Fruit fly (Drosophila melanogaster) whole organism, pupa: ENCODE results near the gene Sac1.
"Not testable (repeated sequence)": the region's sequence is repeated elsewhere in the genome, so short reads cannot be mapped to it uniquely, and the experiment has no call there.

Experiments used
- CG10348 ChIP-seq: fragments of 200-800 bp; sonication (Bioruptor generic); IDR thresholded peaks from 2 replicates; pipeline ENCODE4 v1.3.6; 2022; ENCODE audit warnings: missing biosample characterization, missing genetic modification characterization
- CG12605 ChIP-seq: fragments of 200-800 bp; sonication (Bioruptor generic); IDR thresholded peaks from 2 replicates; pipeline ENCODE4 v1.3.6; 2022; ENCODE audit warnings: missing biosample characterization, missing genetic modification characterization
- CG13204 ChIP-seq: fragments of 200-800 bp; sonication (Bioruptor generic); optimal IDR thresholded peaks from 2 replicates; lab custom pipeline; 2018; ENCODE audit warnings: missing biosample characterization, mild to moderate bottlenecking, missing genetic modification characterization, moderate library complexity
- CG14655 ChIP-seq: fragments of 200-800 bp; sonication (Bioruptor generic); optimal IDR thresholded peaks from 3 replicates; lab custom pipeline; 2017; ENCODE audit warnings: mild to moderate bottlenecking, missing biosample characterization, missing genetic modification reagents, missing genetic modification characterization
- CG15710 ChIP-seq: fragments of 200-800 bp; sonication (Bioruptor generic); optimal IDR thresholded peaks from 2 replicates; lab custom pipeline; 2018; ENCODE audit warnings: missing biosample characterization, mild to moderate bottlenecking, missing genetic modification characterization, moderate library complexity
- CG17806 ChIP-seq: fragments of 200-800 bp; sonication (Bioruptor generic); optimal IDR thresholded peaks from 2 replicates; lab custom pipeline; 2018; ENCODE audit warnings: missing biosample characterization, mild to moderate bottlenecking, missing genetic modification characterization, moderate library complexity
- CG32121 ChIP-seq: fragments of 200-800 bp; sonication (Bioruptor generic); IDR thresholded peaks from 2 replicates; pipeline ENCODE4 v1.3.6; 2022; ENCODE audit warnings: missing biosample characterization, missing genetic modification characterization
- CG34367 ChIP-seq: fragments of 200-800 bp; sonication (Bioruptor generic); optimal IDR thresholded peaks from 2 replicates; lab custom pipeline; 2018; ENCODE audit warnings: missing biosample characterization, mild to moderate bottlenecking, missing genetic modification characterization
- CG4496 ChIP-seq: fragments of 200-800 bp; sonication (Bioruptor generic); IDR thresholded peaks from 3 replicates; pipeline ENCODE4 v1.3.6; 2022; ENCODE audit warnings: missing biosample characterization, missing genetic modification characterization
- CG8159 ChIP-seq: fragments of 200-800 bp; sonication (Bioruptor generic); optimal IDR thresholded peaks from 3 replicates; lab custom pipeline; 2018; ENCODE audit warnings: missing biosample characterization, mild to moderate bottlenecking, missing genetic modification characterization, moderate library complexity
- CG8301 ChIP-seq: fragments of 200-800 bp; sonication (Bioruptor generic); optimal IDR thresholded peaks from 2 replicates; lab custom pipeline; 2018; ENCODE audit warnings: missing biosample characterization, mild to moderate bottlenecking, missing genetic modification characterization
- CG9948 ChIP-seq: fragments of 200-800 bp; sonication (Bioruptor generic); optimal IDR thresholded peaks from 2 replicates; lab custom pipeline; 2018; ENCODE audit warnings: missing biosample characterization, mild to moderate bottlenecking, missing genetic modification characterization, moderate library complexity
- D1 ChIP-seq: fragments of 200-800 bp; sonication (Bioruptor generic); optimal IDR thresholded peaks from 2 replicates; lab custom pipeline; 2018; ENCODE audit warnings: missing biosample characterization, mild to moderate bottlenecking, missing genetic modification characterization, moderate library complexity
- EcR ChIP-seq: fragments of 200-800 bp; sonication (Bioruptor generic); optimal IDR thresholded peaks from 3 replicates; lab custom pipeline; 2019; ENCODE audit warnings: missing biosample characterization, missing genetic modification characterization, mild to moderate bottlenecking, moderate library complexity, missing genetic modification reagents
- Ets98B ChIP-seq: fragments of 200-800 bp; sonication (Bioruptor generic); IDR thresholded peaks from 2 replicates; pipeline ENCODE4 v1.3.6; 2022; ENCODE audit warnings: missing biosample characterization, missing genetic modification characterization
- Pif1A ChIP-seq: fragments of 200-800 bp; sonication (Bioruptor generic); optimal IDR thresholded peaks from 3 replicates; lab custom pipeline; 2016; ENCODE audit warnings: missing biosample characterization, missing genetic modification characterization
- Pif1B ChIP-seq: fragments of 200-800 bp; sonication (Bioruptor generic); optimal IDR thresholded peaks from 3 replicates; lab custom pipeline; 2016; ENCODE audit warnings: missing biosample characterization, missing genetic modification characterization
- Snoo ChIP-seq: fragments of 200-800 bp; sonication (Bioruptor generic); optimal IDR thresholded peaks from 3 replicates; lab custom pipeline; 2017; ENCODE audit warnings: missing biosample characterization, mild to moderate bottlenecking, missing genetic modification characterization, inconsistent platforms
- fd96Ca ChIP-seq: fragments of 200-800 bp; sonication (Bioruptor generic); IDR thresholded peaks from 3 replicates; pipeline ENCODE4 v1.3.6; 2022; ENCODE audit warnings: missing biosample characterization, missing genetic modification characterization
- gl ChIP-seq: fragments of 200-800 bp; sonication (Bioruptor generic); optimal IDR thresholded peaks from 2 replicates; lab custom pipeline; 2018; ENCODE audit warnings: missing biosample characterization, mild to moderate bottlenecking, missing genetic modification characterization
- rn ChIP-seq: fragments of 200-800 bp; sonication (Bioruptor generic); IDR thresholded peaks from 2 replicates; pipeline ENCODE4 v1.3.6; 2022; ENCODE audit warnings: missing biosample characterization, missing genetic modification characterization

The Sac1 gene

dm6 chr3L:1218596-1218995 lies 29.0 kb upstream of the Sac1 start, which contains the start of gene LysP:
Gene LysP (minus strand): TSS chr3L:1218696.
- TF ChIP-seq CG9948 (tag; lab: Kevin White, UChicago) (no peak), CG13204 (GFP tag; lab: Kevin White, UChicago) (no peak), CG4496 (0 out of 3 replicates have a peak, but pooled peaks have one; percentile 19), EcR (GFP tag; lab: Kevin White, UChicago) (no peak)
- TF ChIP-seq, all 21 proteins: peak for 1

- no peak for TF ChIP-seq CG17806
- TF ChIP-seq, all 21 proteins: peak for 0
These were observed 20.3 kb upstream of the Sac1 start, which contains the start of gene LysS for dm6 chr3L:1227303-1227797. Gene LysS (plus strand): TSS chr3L:1227747.

- no peak for TF ChIP-seq CG13204 (GFP tag; lab: Kevin White, UChicago)
- TF ChIP-seq gl (tag; lab: Kevin White, UChicago) = no peak
- TF ChIP-seq Pif1B (GFP tag; lab: Kevin White, UChicago) = no peak
- no peak for TF ChIP-seq CG4496
- no peak for TF ChIP-seq EcR (GFP tag; lab: Kevin White, UChicago)
- TF ChIP-seq CG15710 = no peak
- TF ChIP-seq CG9948 (tag; lab: Kevin White, UChicago) = no peak
- no peak for TF ChIP-seq CG10348 (GFP tag; lab: Robert Waterston, UW)
- no peak for TF ChIP-seq Pif1A (GFP tag; lab: Kevin White, UChicago)
- no peak for TF ChIP-seq CG17806
- no peak for TF ChIP-seq CG34367 (tag; lab: Kevin White, UChicago)
- no peak for TF ChIP-seq CG14655 (GFP tag; lab: Kevin White, UChicago)
- TF ChIP-seq Ets98B (GFP tag; lab: Robert Waterston, UW) = no peak
- no peak for TF ChIP-seq Snoo (tag; lab: Kevin White, UChicago)
- no peak for TF ChIP-seq fd96Ca
- no peak for TF ChIP-seq CG8301 (tag; lab: Kevin White, UChicago)
- no peak for TF ChIP-seq D1 (tag; lab: Kevin White, UChicago)
- TF ChIP-seq rn (GFP tag; lab: Robert Waterston, UW) = no peak
- no peak for TF ChIP-seq CG32121 (GFP tag; lab: Robert Waterston, UW)
- TF ChIP-seq, all 21 proteins: peak for 0
These were observed 15.0 kb upstream of the Sac1 start, which contains the start of gene CG33965 for dm6 chr3L:1232582-1232981. Gene CG33965 (plus strand): TSS chr3L:1232882.

dm6 chr3L:1233830-1234229 lies 13.8 kb upstream of the Sac1 start, which contains the start of gene CG33966:
Gene CG33966 (plus strand): TSS chr3L:1234130.
- TF ChIP-seq EcR (GFP tag; lab: Kevin White, UChicago) = no peak
- no peak for TF ChIP-seq D1 (tag; lab: Kevin White, UChicago)
- TF ChIP-seq Pif1A (GFP tag; lab: Kevin White, UChicago) = no peak
- TF ChIP-seq CG4496 = no peak
- TF ChIP-seq CG10348 (GFP tag; lab: Robert Waterston, UW) = no peak
- TF ChIP-seq CG34367 (tag; lab: Kevin White, UChicago) = no peak
- TF ChIP-seq Pif1B (GFP tag; lab: Kevin White, UChicago) = no peak
- no peak for TF ChIP-seq Snoo (tag; lab: Kevin White, UChicago)
- no peak for TF ChIP-seq fd96Ca

- no peak for TF ChIP-seq D1 (tag; lab: Kevin White, UChicago)
These were observed 12.2 kb upstream of the Sac1 start, which contains the start of gene galene for dm6 chr3L:1235426-1235825. Gene galene (plus strand): TSS chr3L:1235726.

- no peak for TF ChIP-seq CG8301 (tag; lab: Kevin White, UChicago)
- TF ChIP-seq gl (tag; lab: Kevin White, UChicago) = no peak
- TF ChIP-seq CG9948 (tag; lab: Kevin White, UChicago) = no peak
- no peak for TF ChIP-seq EcR (GFP tag; lab: Kevin White, UChicago)
- TF ChIP-seq CG8159 (tag; lab: Kevin White, UChicago) = no peak
- TF ChIP-seq CG10348 (GFP tag; lab: Robert Waterston, UW) = no peak
- no peak for TF ChIP-seq CG32121 (GFP tag; lab: Robert Waterston, UW)
- no peak for TF ChIP-seq CG15710
- no peak for TF ChIP-seq Snoo (tag; lab: Kevin White, UChicago)
- no peak for TF ChIP-seq CG12605
- TF ChIP-seq CG4496 = no peak
- TF ChIP-seq fd96Ca = no peak
- TF ChIP-seq CG13204 (GFP tag; lab: Kevin White, UChicago) = no peak
- TF ChIP-seq D1 (tag; lab: Kevin White, UChicago) = no peak
- no peak for TF ChIP-seq rn (GFP tag; lab: Robert Waterston, UW)
- TF ChIP-seq CG34367 (tag; lab: Kevin White, UChicago) = no peak
- no peak for TF ChIP-seq Pif1A (GFP tag; lab: Kevin White, UChicago)
These were observed 9.4 kb upstream of the Sac1 start, which contains the start of gene CG9192 for dm6 chr3L:1238219-1238618. Gene CG9192 (minus strand): TSS chr3L:1238319.

dm6 chr3L:1245810-1246209 lies 1.8 kb upstream of the Sac1 start, which contains the start of gene Klp61F:
Gene Klp61F (minus strand): TSS chr3L:1245910.
- not testable (repeated sequence) for TF ChIP-seq CG34367 (tag; lab: Kevin White, UChicago); Pif1A (GFP tag; lab: Kevin White, UChicago); CG8301 (tag; lab: Kevin White, UChicago)
